Worm (Caenorhabditis elegans): ENCODE data around the gene H05C05.4.

DNA sequence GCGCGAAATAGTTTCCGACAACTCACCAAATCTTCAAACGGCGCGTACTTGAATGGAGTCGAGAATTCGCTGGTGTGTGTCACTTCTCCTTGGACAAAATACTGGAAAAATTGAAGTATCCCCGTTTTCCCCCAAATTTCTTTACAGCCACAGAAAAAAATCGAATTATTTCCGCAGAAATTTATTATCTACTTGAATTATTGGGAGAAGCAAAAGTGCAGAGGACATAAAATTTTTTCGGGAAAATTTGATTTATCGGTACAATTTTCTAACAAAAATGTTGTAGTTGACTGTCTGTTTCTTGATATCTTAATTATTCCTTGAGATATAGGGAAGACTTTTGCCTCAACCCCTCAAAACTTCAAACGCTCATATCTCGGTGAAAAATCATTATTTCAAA lies 23.0 kb downstream of the H05C05.4 start, which contains the start of gene R10F2.4:
- TF ChIP-seq dao-5 (tag; optimal IDR thresholded peaks at IDR 0.05), result no peak
- no peak for TF ChIP-seq him-1 (tag; optimal IDR thresholded peaks at IDR 0.05)
- TF ChIP-seq W03F9.2 (tag; optimal IDR thresholded peaks at IDR 0.05), result no peak

All from whole organism, L4/young adult.